Worm (Caenorhabditis elegans) whole organism, young adult: Measurements from ENCODE around the gene ZC262.13.

Source experiments
- dpl-1 ChIP-seq: fragments of 150-350 bp; optimal IDR thresholded peaks from 2 replicates; lab custom pipeline; 2014; ENCODE audit warnings: missing biosample characterization, missing genetic modification reagents, missing genetic modification characterization
- fkh-3 ChIP-seq: sonication (generic microtip); optimal IDR thresholded peaks from 2 replicates; lab custom pipeline; 2016; ENCODE audit warnings: mild to moderate bottlenecking, missing genetic modification characterization, missing compliant biosample characterization
- let-607 ChIP-seq, 2 experiments: fragments of 200-800 bp in 1 of 2; sonication (Bioruptor generic) in 1 of 2; sonication (generic microtip) in 1 of 2; optimal IDR thresholded peaks; 2 replicates each; lab custom pipeline; 2016 to 2018; ENCODE audit warnings: mild to moderate bottlenecking in 2 of 2, missing compliant biosample characterization in 2 of 2, missing genetic modification characterization in 2 of 2, moderate library complexity in 2 of 2, missing genotype in 1 of 2
- lin-40 ChIP-seq: sonication (generic microtip); optimal IDR thresholded peaks from 2 replicates; lab custom pipeline; 2016; ENCODE audit warnings: missing genetic modification characterization, mild to moderate bottlenecking, missing compliant biosample characterization, missing genotype, missing genetic modification reagents
- nhr-179 ChIP-seq: sonication (generic microtip); optimal IDR thresholded peaks from 2 replicates; lab custom pipeline; 2016; ENCODE audit warnings: mild to moderate bottlenecking, missing genetic modification characterization, missing compliant biosample characterization
- pbrm-1 ChIP-seq: fragments of 200-800 bp; sonication (Bioruptor generic); IDR thresholded peaks from 2 replicates; pipeline ENCODE4 v1.3.6; 2022; ENCODE audit warnings: missing genetic modification reagents, missing genetic modification characterization, missing compliant biosample characterization
- pha-4 ChIP-seq: fragments of 150-350 bp; sonication (generic microtip); optimal IDR thresholded peaks from 2 replicates; lab custom pipeline; 2014; ENCODE audit warnings: missing biosample characterization, missing genetic modification reagents, missing genetic modification characterization
- rpc-1 ChIP-seq, 2 experiments: fragments of 150-350 bp in 1 of 2; sonication (generic microtip) in 1 of 2; optimal IDR thresholded peaks; 2 replicates each; lab custom pipeline; 2014 to 2018; ENCODE audit warnings: missing biosample characterization in 1 of 2, missing genetic modification characterization in 1 of 2, missing genetic modification reagents in 1 of 2, missing genotype in 1 of 2
- snpc-4 ChIP-seq, 5 experiments: fragments of 150-350 bp in 1 of 5; sonication (generic microtip) in 4 of 5; optimal IDR thresholded peaks; 2 replicates each; lab custom pipeline; 2014 to 2018; ENCODE audit warnings: missing genetic modification characterization in 5 of 5, missing biosample characterization in 3 of 5, antibody characterized with exemption in 2 of 5, mild to moderate bottlenecking in 2 of 5, missing compliant biosample characterization in 2 of 5, missing genotype in 2 of 5, moderate library complexity in 2 of 5, missing genetic modification reagents in 1 of 5
- unc-62 ChIP-seq: fragments of 150-350 bp; optimal IDR thresholded peaks from 2 replicates; lab custom pipeline; 2014; ENCODE audit warnings: missing biosample characterization, missing genetic modification reagents, missing genetic modification characterization

- no peak for TF ChIP-seq pha-4
- TF ChIP-seq dpl-1 (GFP tag; lab: Kevin White, UChicago), result no peak
- no peak for TF ChIP-seq snpc-4 (GFP tag; optimal IDR thresholded peaks at IDR 0.05; lab: Kevin White, UChicago)
- no peak for TF ChIP-seq snpc-4 (tag; optimal IDR thresholded peaks at IDR 0.05; lab: Kevin White, UChicago)
- no peak for TF ChIP-seq pbrm-1 (GFP tag; lab: Robert Waterston, UW)
- no peak for TF ChIP-seq lin-40 (tag; lab: Kevin White, UChicago)
- no peak for TF ChIP-seq let-607 (tag; optimal IDR thresholded peaks at IDR 0.05; lab: Kevin White, UChicago)
- TF ChIP-seq rpc-1 (optimal IDR thresholded peaks at IDR 0.05; lab: Kevin White, UChicago), result no peak
- TF ChIP-seq rpc-1 (tag; optimal IDR thresholded peaks at IDR 0.05; lab: Kevin White, UChicago), result no peak
- no peak for TF ChIP-seq unc-62 (GFP tag; lab: Kevin White, UChicago)
- no peak for TF ChIP-seq fkh-3 (tag; lab: Kevin White, UChicago)
- TF ChIP-seq nhr-179 (tag; lab: Kevin White, UChicago), result no peak
Observed at ce11 chrIII:8286824-8287223, 39.2 kb upstream of the ZC262.13 start.
